Fruit fly (Drosophila melanogaster) whole organism, embryonic: ENCODE measurements around the gene CG31683.

Experiments
- CG4707 ChIP-seq: fragments of 200-800 bp; sonication (Bioruptor generic); optimal IDR thresholded peaks from 2 replicates; lab custom pipeline; 2018; ENCODE audit warnings: missing biosample characterization, mild to moderate bottlenecking, missing genetic modification characterization, moderate library complexity
- vfl ChIP-seq: fragments of 200-800 bp; sonication (Bioruptor generic); optimal IDR thresholded peaks from 2 replicates; lab custom pipeline; 2016; ENCODE audit warnings: missing biosample characterization, missing genetic modification characterization

- TF ChIP-seq vfl: no peak
- no peak for TF ChIP-seq CG4707 (GFP tag; lab: Kevin White, UChicago)
Measured at dm6 chr2L:20483603-20484002, 33.8 kb upstream of the CG31683 start.
